Fruit fly (Drosophila melanogaster): ENCODE measurements around the gene GstD3.

DNA sequence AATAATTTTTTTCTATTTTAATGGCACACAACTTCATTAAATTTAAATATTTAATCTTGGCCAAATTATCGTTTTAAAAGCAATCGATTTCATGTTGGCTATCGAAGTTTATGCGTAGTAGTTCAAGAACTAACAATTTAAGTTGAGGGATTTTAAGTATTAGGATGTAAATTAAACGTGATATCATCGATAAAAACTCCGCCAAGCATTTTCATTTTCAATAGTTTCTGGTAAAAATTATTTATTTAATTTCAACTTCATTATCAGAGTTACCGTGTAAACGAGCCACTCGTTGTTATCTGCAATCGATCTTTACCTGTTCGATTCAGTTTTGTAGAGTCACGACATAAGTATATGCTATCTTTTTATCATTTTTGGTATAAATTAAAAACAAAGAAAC lies 30.1 kb downstream of the GstD3 start:
- TF ChIP-seq D1 (tag; optimal IDR thresholded peaks at IDR 0.05) = peak; percentile 99
- TF ChIP-seq CG15710 (tag; optimal IDR thresholded peaks at IDR 0.05) = peak; percentile 97
- peak; percentile 97 for TF ChIP-seq CG17806 (tag; optimal IDR thresholded peaks at IDR 0.05)
- peak; percentile 97 for TF ChIP-seq Pif1B (GFP tag; optimal IDR thresholded peaks at IDR 0.05)

Data from whole organism, pupa.